Worm (Caenorhabditis elegans): Measurements from ENCODE around the gene mkk-4.

The mkk-4 gene

ce11 chrX:9997344-9997743, 30.3 kb upstream of the mkk-4 start:
- TF ChIP-seq fos-1 (tag; optimal IDR thresholded peaks at IDR 0.05) = no peak
- no peak for TF ChIP-seq nhr-84 (tag; optimal IDR thresholded peaks at IDR 0.05)
- TF ChIP-seq nhr-90 (tag; optimal IDR thresholded peaks at IDR 0.05; ENCODE audit: poor library complexity) = no peak
- no peak for TF ChIP-seq irx-1 (tag; optimal IDR thresholded peaks at IDR 0.05)
- TF ChIP-seq snpc-4 (tag; optimal IDR thresholded peaks at IDR 0.05) = no peak
- TF ChIP-seq fkh-10 (GFP tag; optimal IDR thresholded peaks at IDR 0.05) = no peak
- no peak for TF ChIP-seq tlp-1 (tag; optimal IDR thresholded peaks at IDR 0.05)
- TF ChIP-seq ceh-88 (GFP tag; IDR thresholded peaks at IDR 0.05) = no peak
- no peak for TF ChIP-seq fkh-4 (tag; optimal IDR thresholded peaks at IDR 0.05; ENCODE audit: borderline replicate concordance)
- TF ChIP-seq sptf-1 (tag; optimal IDR thresholded peaks at IDR 0.05) = no peak
- TF ChIP-seq zag-1 (tag; optimal IDR thresholded peaks at IDR 0.05) = no peak
- TF ChIP-seq unc-86 (tag; optimal IDR thresholded peaks at IDR 0.05) = no peak
- TF ChIP-seq jun-1 (tag; optimal IDR thresholded peaks at IDR 0.05) = no peak

- TF ChIP-seq nhr-77 (tag; optimal IDR thresholded peaks at IDR 0.05) (no peak), nhr-85 (tag) (no peak), ceh-63 (GFP tag; optimal IDR thresholded peaks at IDR 0.05) (no peak), ceh-82 (tag; optimal IDR thresholded peaks at IDR 0.05) (no peak), C34B4.2 (tag; optimal IDR thresholded peaks at IDR 0.05) (no peak), grh-1 (GFP tag; IDR thresholded peaks at IDR 0.05) (no peak), ama-1 (optimal IDR thresholded peaks at IDR 0.05) (no peak), fkh-10 (GFP tag; optimal IDR thresholded peaks at IDR 0.05) (peak; percentile 55), snu-23 (GFP tag; optimal IDR thresholded peaks at IDR 0.05) (peak; percentile 10), elt-3 (tag; optimal IDR thresholded peaks at IDR 0.05) (no peak), unc-130 (tag; optimal IDR thresholded peaks at IDR 0.05) (no peak), sup-37 (GFP tag; optimal IDR thresholded peaks at IDR 0.05) (no peak), lin-15B (tag; optimal IDR thresholded peaks at IDR 0.05) (no peak), unc-30 (tag; optimal IDR thresholded peaks at IDR 0.05) (no peak), hlh-17 (GFP tag; optimal IDR thresholded peaks at IDR 0.05; ENCODE audit: borderline replicate concordance) (no peak), dpl-1 (GFP tag; optimal IDR thresholded peaks at IDR 0.05) (no peak), mef-2 (tag; optimal IDR thresholded peaks at IDR 0.05) (no peak), lin-13 (GFP tag; optimal IDR thresholded peaks at IDR 0.05) (no peak), nhr-84 (tag; optimal IDR thresholded peaks at IDR 0.05) (no peak), mep-1 (tag; optimal IDR thresholded peaks at IDR 0.05) (no peak), nhr-47 (tag; optimal IDR thresholded peaks at IDR 0.05) (peak; percentile 26), swsn-7 (tag; optimal IDR thresholded peaks at IDR 0.05) (peak; percentile 50), pax-3 (tag; optimal IDR thresholded peaks at IDR 0.05) (no peak), efl-3 (GFP tag; optimal IDR thresholded peaks at IDR 0.05) (no peak), aly-2 (tag; optimal IDR thresholded peaks at IDR 0.05) (no peak), aha-1 (tag; optimal IDR thresholded peaks at IDR 0.05) (no peak), F16B12.6 (tag; optimal IDR thresholded peaks at IDR 0.05) (no peak), lsy-2 (tag; optimal IDR thresholded peaks at IDR 0.05) (no peak), nhr-71 (tag; optimal IDR thresholded peaks at IDR 0.05) (no peak), efl-1 (optimal IDR thresholded peaks at IDR 0.05) (no peak), efl-1 (GFP tag; optimal IDR thresholded peaks at IDR 0.05 in 1 of 2) (no peak), egl-27 (tag; optimal IDR thresholded peaks at IDR 0.05) (no peak), mab-9 (GFP tag; IDR thresholded peaks at IDR 0.05) (no peak), dsc-1 (tag; optimal IDR thresholded peaks at IDR 0.05) (peak; percentile 50), nhr-12 (tag; optimal IDR thresholded peaks at IDR 0.05) (no peak), zip-4 (GFP tag; optimal IDR thresholded peaks at IDR 0.05) (no peak), unc-62 (GFP tag; optimal IDR thresholded peaks at IDR 0.05) (no peak), unc-86 (tag; optimal IDR thresholded peaks at IDR 0.05) (peak; percentile 40), lin-35 (GFP tag; optimal IDR thresholded peaks at IDR 0.05) (no peak), egl-13 (tag; optimal IDR thresholded peaks at IDR 0.05) (peak; percentile 23), nhr-237 (tag; optimal IDR thresholded peaks at IDR 0.05) (no peak), hlh-4 (tag; optimal IDR thresholded peaks at IDR 0.05) (no peak), alr-1 (tag; optimal IDR thresholded peaks at IDR 0.05; ENCODE audit: borderline replicate concordance) (no peak)
Measured at ce11 chrX:9999192-9999591, 28.5 kb upstream of the mkk-4 start, which contains the start of gene grk-1. TSS of gene grk-1 (minus strand) at chrX:9999208.

All from whole organism, L1 larva.